Worm (Caenorhabditis elegans) whole organism, midembryonic: ENCODE results near the gene W04E12.5.

ENCODE experiments used
- flt-1 ChIP-seq: fragments of 200-800 bp; sonication (Bioruptor generic); IDR thresholded peaks from 2 replicates; pipeline ENCODE4 v1.3.6; 2022; ENCODE audit warnings: missing genetic modification characterization, missing compliant biosample characterization
- med-1 ChIP-seq: sonication (generic microtip); optimal IDR thresholded peaks from 2 replicates; lab custom pipeline; 2017; ENCODE audit warnings: missing genetic modification characterization, mild to moderate bottlenecking, missing compliant biosample characterization, antibody characterized with exemption, missing genetic modification reagents; ENCODE audit not compliant: insufficient read depth
- ref-1 ChIP-seq: fragments of 200-800 bp; sonication (Bioruptor generic); conservative IDR thresholded peaks from 2 replicates; pipeline ENCODE4 v1.3.6; 2022; ENCODE audit warnings: missing genetic modification reagents, missing genetic modification characterization, missing compliant biosample characterization
- tab-1 ChIP-seq: fragments of 200-800 bp; sonication (Bioruptor generic); IDR thresholded peaks from 2 replicates; pipeline ENCODE4 v1.3.6; 2022; ENCODE audit warnings: missing genetic modification characterization, missing compliant biosample characterization
- ztf-23 ChIP-seq: fragments of 200-800 bp; sonication (Bioruptor generic); IDR thresholded peaks from 2 replicates; pipeline ENCODE4 v1.3.6; 2022; ENCODE audit warnings: missing genetic modification reagents, missing genetic modification characterization, missing compliant biosample characterization

- no peak for TF ChIP-seq flt-1
- no peak for TF ChIP-seq tab-1 (GFP tag; lab: Robert Waterston, UW)
- TF ChIP-seq ztf-23 (GFP tag; lab: Robert Waterston, UW), result no peak
- no peak for TF ChIP-seq ref-1
- TF ChIP-seq med-1 (GFP tag; lab: Kevin White, UChicago), result no peak
These were observed 30.5 kb upstream of the W04E12.5 start, which contains the start of gene Y43F8C.16 for ce11 chrV:19715419-19715818.
